Worm (Caenorhabditis elegans) whole organism, L1 larva: ENCODE data around the gene Y73B6BL.12.

Source experiments
- elt-3 ChIP-seq, 6 experiments: fragments of 150-350 bp in 1 of 6; sonication (generic microtip); optimal IDR thresholded peaks; 2 replicates each; lab custom pipeline; 2017 to 2018; ENCODE audit warnings: missing biosample characterization in 6 of 6, missing genetic modification characterization in 6 of 6, inconsistent platforms in 1 of 6
- hpl-2 ChIP-seq: fragments of 150-350 bp; optimal IDR thresholded peaks from 2 replicates; lab custom pipeline; 2014; ENCODE audit warnings: missing biosample characterization, missing genetic modification reagents, missing genetic modification characterization
- lin-39 ChIP-seq: fragments of 150-350 bp; optimal IDR thresholded peaks from 2 replicates; lab custom pipeline; 2014; ENCODE audit warnings: missing biosample characterization, missing genetic modification reagents, missing genetic modification characterization
- mdl-1 ChIP-seq, 2 experiments: fragments of 150-350 bp; optimal IDR thresholded peaks; 2 replicates each; lab custom pipeline; 2014 to 2017; ENCODE audit warnings: missing biosample characterization in 2 of 2, missing genetic modification characterization in 2 of 2, inconsistent platforms in 1 of 2
- nhr-237 ChIP-seq: fragments of 150-350 bp; optimal IDR thresholded peaks from 2 replicates; lab custom pipeline; 2014; ENCODE audit warnings: missing biosample characterization, missing genetic modification characterization
- pqm-1 ChIP-seq: sonication (generic microtip); optimal IDR thresholded peaks from 3 replicates; lab custom pipeline; 2017; ENCODE audit warnings: missing biosample characterization, missing genetic modification characterization
- rnt-1 ChIP-seq: sonication (generic microtip); optimal IDR thresholded peaks from 2 replicates; lab custom pipeline; 2016; ENCODE audit warnings: mild to moderate bottlenecking, missing genetic modification characterization, moderate library complexity, missing compliant biosample characterization
- tbx-2 ChIP-seq: sonication (generic microtip); optimal IDR thresholded peaks from 2 replicates; lab custom pipeline; 2016; ENCODE audit warnings: missing genetic modification characterization, missing compliant biosample characterization
- unc-62 ChIP-seq: fragments of 150-350 bp; optimal IDR thresholded peaks from 2 replicates; lab custom pipeline; 2014; ENCODE audit warnings: missing biosample characterization, missing genetic modification reagents, missing genetic modification characterization

- TF ChIP-seq tbx-2 (tag; lab: Kevin White, UChicago) (no peak), elt-3 (tag; optimal IDR thresholded peaks at IDR 0.05; lab: Kevin White, UChicago) (no peak), rnt-1 (no peak), hpl-2 (no peak), unc-62 (no peak), lin-39 (tag; lab: Kevin White, UChicago) (no peak), pqm-1 (tag; lab: Kevin White, UChicago) (no peak), nhr-237 (tag; lab: Kevin White, UChicago) (no peak), mdl-1 (tag; optimal IDR thresholded peaks at IDR 0.05; lab: Kevin White, UChicago) (no peak)
These were observed 15.5 kb downstream of the Y73B6BL.12 start, which contains the start of gene srv-26 for ce11 chrIV:6301764-6302163.
